Fruit fly (Drosophila melanogaster) whole organism: ENCODE results near the gene CG3819.

Experiments
- CG8478 ChIP-seq: fragments of >200 bp; optimal IDR thresholded peaks from 2 replicates; lab custom pipeline; 2018; ENCODE audit warnings: inconsistent platforms
- Dll ChIP-seq: fragments of >200 bp; optimal IDR thresholded peaks from 2 replicates; lab custom pipeline; 2017
- EcR ChIP-seq, 2 experiments: fragments of >200 bp; optimal IDR thresholded peaks; 2 replicates each; lab custom pipeline; 2017; ENCODE audit warnings: missing biosample characterization in 2 of 2, missing genetic modification characterization in 2 of 2, missing genetic modification reagents in 2 of 2
- pan ChIP-seq: fragments of >200 bp; optimal IDR thresholded peaks from 2 replicates; lab custom pipeline; 2017
- psq ChIP-seq: fragments of >200 bp; optimal IDR thresholded peaks from 2 replicates; lab custom pipeline; 2017
- usp ChIP-seq: fragments of >200 bp; optimal IDR thresholded peaks from 2 replicates; lab custom pipeline; 2017; ENCODE audit warnings: missing biosample characterization, missing genetic modification characterization, mixed read lengths

CG3819 gene

dm6 chr3L:18890283-18891175, 31.4 kb downstream of the CG3819 start, which contains the start of gene CG3961:
CG3961 (minus strand) TSS chr3L:18890483.
- TF ChIP-seq pan (lab: Kevin White, UChicago) (no peak), usp (GFP tag; lab: Kevin White, UChicago) (no peak), Dll (lab: Kevin White, UChicago) (no peak)

- TF ChIP-seq psq (no peak), EcR (GFP tag; optimal IDR thresholded peaks at IDR 0.05; lab: Kevin White, UChicago) (no peak), CG8478 (lab: Kevin White, UChicago) (no peak), usp (GFP tag; lab: Kevin White, UChicago) (no peak), pan (lab: Kevin White, UChicago) (no peak), Dll (lab: Kevin White, UChicago) (no peak)
Observed at dm6 chr3L:18889222-18889866, 32.6 kb downstream of the CG3819 start.

- no peak for TF ChIP-seq Dll (lab: Kevin White, UChicago)
- no peak for TF ChIP-seq CG8478 (lab: Kevin White, UChicago)
- TF ChIP-seq pan (lab: Kevin White, UChicago): no peak
- no peak for TF ChIP-seq psq
- TF ChIP-seq usp (GFP tag; lab: Kevin White, UChicago): no peak
- TF ChIP-seq EcR (GFP tag; optimal IDR thresholded peaks at IDR 0.05; lab: Kevin White, UChicago): no peak
Observed at dm6 chr3L:18881613-18882012, 40.3 kb downstream of the CG3819 start.

- TF ChIP-seq psq (no peak), pan (lab: Kevin White, UChicago) (no peak), EcR (GFP tag; optimal IDR thresholded peaks at IDR 0.05; lab: Kevin White, UChicago) (no peak), CG8478 (lab: Kevin White, UChicago) (no peak), usp (GFP tag; lab: Kevin White, UChicago) (no peak), Dll (lab: Kevin White, UChicago) (no peak)
Observed at dm6 chr3L:18872440-18872839, 49.5 kb downstream of the CG3819 start, which contains the start of the genes Rad9 and Uggt. Rad9 (minus strand) TSS chr3L:18872553. Uggt (plus strand) TSS chr3L:18872747.
